Worm (Caenorhabditis elegans) whole organism, L3 larva: ENCODE measurements around the gene fbxb-2.

Source experiments
- aly-2 ChIP-seq: fragments of 150-350 bp; optimal IDR thresholded peaks from 2 replicates; lab custom pipeline; 2014; ENCODE audit warnings: missing biosample characterization, missing genetic modification characterization
- ceh-28 ChIP-seq: fragments of 150-350 bp; optimal IDR thresholded peaks from 2 replicates; lab custom pipeline; 2014; ENCODE audit warnings: missing biosample characterization, missing genetic modification reagents, missing genetic modification characterization
- fos-1 ChIP-seq: fragments of 150-350 bp; optimal IDR thresholded peaks from 2 replicates; lab custom pipeline; 2014; ENCODE audit warnings: missing biosample characterization, missing genetic modification characterization
- lin-39 ChIP-seq: fragments of 150-350 bp; optimal IDR thresholded peaks from 2 replicates; lab custom pipeline; 2018; ENCODE audit warnings: missing biosample characterization, missing genetic modification reagents, missing genetic modification characterization
- nhr-12 ChIP-seq: fragments of 150-350 bp; optimal IDR thresholded peaks from 2 replicates; lab custom pipeline; 2014; ENCODE audit warnings: missing biosample characterization, missing genetic modification characterization
- nhr-23 ChIP-seq: fragments of 150-350 bp; optimal IDR thresholded peaks from 2 replicates; lab custom pipeline; 2014; ENCODE audit warnings: missing biosample characterization, missing genetic modification reagents, missing genetic modification characterization
- nhr-28 ChIP-seq: fragments of 150-350 bp; optimal IDR thresholded peaks from 2 replicates; lab custom pipeline; 2014; ENCODE audit warnings: missing biosample characterization, missing genetic modification characterization
- nhr-43 ChIP-seq: sonication (generic microtip); optimal IDR thresholded peaks from 2 replicates; lab custom pipeline; 2016; ENCODE audit warnings: mild to moderate bottlenecking, missing genetic modification characterization, missing compliant biosample characterization; ENCODE audit not compliant: poor library complexity, severe bottlenecking
- nhr-77 ChIP-seq: fragments of 150-350 bp; optimal IDR thresholded peaks from 2 replicates; lab custom pipeline; 2014; ENCODE audit warnings: missing biosample characterization, missing genetic modification characterization
- pha-4 ChIP-seq: fragments of 150-350 bp; optimal IDR thresholded peaks from 2 replicates; lab custom pipeline; 2014; ENCODE audit warnings: missing biosample characterization, missing genetic modification reagents, missing genetic modification characterization
- skn-1 ChIP-seq: fragments of 150-350 bp; optimal IDR thresholded peaks from 2 replicates; lab custom pipeline; 2014; ENCODE audit warnings: missing biosample characterization, missing genetic modification characterization
- snpc-4 ChIP-seq: fragments of 150-350 bp; optimal IDR thresholded peaks from 2 replicates; lab custom pipeline; 2014; ENCODE audit warnings: missing biosample characterization, missing genetic modification characterization
- ztf-4 ChIP-seq: fragments of 150-350 bp; optimal IDR thresholded peaks from 2 replicates; lab custom pipeline; 2014; ENCODE audit warnings: missing biosample characterization, missing genetic modification characterization

DNA sequence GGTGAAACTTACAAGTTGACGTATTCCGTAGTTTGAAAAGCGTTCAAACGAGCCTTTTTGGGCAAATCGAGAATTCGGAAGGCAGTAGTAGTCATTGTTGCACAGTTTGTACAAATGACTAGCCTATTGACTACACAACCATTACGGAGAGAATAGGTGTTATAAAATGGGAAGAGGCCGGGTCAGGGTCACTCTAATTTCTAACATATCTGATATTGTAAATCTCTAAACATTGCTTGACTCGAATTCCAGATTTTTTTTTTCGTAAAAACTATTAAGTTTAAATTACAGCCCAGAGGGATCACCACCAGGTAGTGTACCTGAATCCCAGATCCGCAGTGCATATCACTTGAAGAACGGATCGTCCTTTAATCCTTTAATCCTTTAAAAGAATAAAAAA lies at the start of gene fbxb-2:
- TF ChIP-seq ztf-4 (tag; lab: Kevin White, UChicago) (no peak), skn-1 (tag; lab: Kevin White, UChicago) (no peak), nhr-28 (tag; lab: Kevin White, UChicago) (no peak), pha-4 (tag; lab: Kevin White, UChicago) (no peak), nhr-23 (tag; lab: Kevin White, UChicago) (no peak), lin-39 (tag; lab: Kevin White, UChicago) (no peak), nhr-77 (tag; lab: Kevin White, UChicago) (no peak), nhr-43 (no peak), nhr-12 (tag; lab: Kevin White, UChicago) (no peak), fos-1 (tag; lab: Kevin White, UChicago) (no peak), snpc-4 (tag; lab: Kevin White, UChicago) (no peak), ceh-28 (tag; lab: Kevin White, UChicago) (no peak), aly-2 (tag; lab: Kevin White, UChicago) (no peak)
